Worm (Caenorhabditis elegans): ENCODE measurements around the gene nekl-3.

- no peak for TF ChIP-seq zip-11 (GFP tag; IDR thresholded peaks at IDR 0.05)
- peak; percentile 65 for TF ChIP-seq mep-1 (tag; optimal IDR thresholded peaks at IDR 0.05)
These were observed 23.8 kb downstream of the nekl-3 start for ce11 chrX:12367498-12367897.

Measured in whole organism, L4 larva.